Fruit fly (Drosophila melanogaster): ENCODE results near the gene CG10195.
A peak's percentile ranks its signal among the peaks of the same experiment; 100 is the strongest.

CG10195 gene

dm6 chr2L:19492934-19493686 is 8.6 kb upstream of the CG10195 start, which contains the start of the genes swm and Ctu2 (continued):
- TF ChIP-seq pan (optimal IDR thresholded peaks at IDR 0.05) (no peak), lola (GFP tag; optimal IDR thresholded peaks at IDR 0.05) (no peak)

DNA sequence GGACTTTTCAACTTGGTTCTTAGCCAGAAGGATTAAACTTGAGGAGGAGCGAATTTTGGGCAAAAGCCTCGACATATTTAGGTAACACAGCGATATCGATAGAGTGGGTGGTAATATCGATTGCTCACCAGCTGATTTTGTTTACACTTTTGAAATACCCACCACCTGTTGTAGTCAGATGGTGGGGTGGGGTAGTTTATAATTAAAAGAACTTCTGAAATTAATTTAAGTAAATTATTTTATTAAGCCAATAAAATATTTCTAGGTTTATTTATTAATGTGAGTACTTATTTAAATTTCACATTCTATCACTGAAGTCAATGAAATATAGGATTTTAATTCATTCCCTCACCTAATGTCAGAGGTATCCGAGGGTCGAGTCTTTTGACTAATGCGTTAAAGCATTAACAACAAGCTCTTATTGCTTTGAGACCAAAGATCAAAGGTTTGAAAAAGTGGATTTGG is 5.5 kb upstream of the CG10195 start, which contains the start of the genes CG10194 and CG18094:
Gene CG10194, minus strand, starts transcription at position 108 of the 465 bp plus-strand sequence.
Gene CG18094, plus strand, starts transcription at position 266 of the 465 bp plus-strand sequence.
- TF ChIP-seq Hr83 (GFP tag; optimal IDR thresholded peaks at IDR 0.05; ENCODE audit: poor library complexity, severe bottlenecking), result peak; percentile 3
- TF ChIP-seq CG9705 (GFP tag; optimal IDR thresholded peaks at IDR 0.05), result no peak
- TF ChIP-seq Jra (GFP tag; optimal IDR thresholded peaks at IDR 0.05), result no peak
- peak in 1 of 2 experiments; percentile 73 for TF ChIP-seq foxo (GFP tag; optimal IDR thresholded peaks at IDR 0.05)
- no peak for TF ChIP-seq GATAd (GFP tag; optimal IDR thresholded peaks at IDR 0.05)
- no peak for TF ChIP-seq Hnf4 (GFP tag; optimal IDR thresholded peaks at IDR 0.05)
- peak; percentile 51 for TF ChIP-seq Sp1 (GFP tag; optimal IDR thresholded peaks at IDR 0.05)
- no peak for TF ChIP-seq sage (GFP tag; optimal IDR thresholded peaks at IDR 0.05)
- peak; percentile 43 for TF ChIP-seq ey (GFP tag; optimal IDR thresholded peaks at IDR 0.05)
- TF ChIP-seq h (GFP tag; optimal IDR thresholded peaks at IDR 0.05), result peak; percentile 77
- peak; percentile 58 for TF ChIP-seq psq (GFP tag; optimal IDR thresholded peaks at IDR 0.05)
- peak; percentile 74 for TF ChIP-seq OdsH (GFP tag; optimal IDR thresholded peaks at IDR 0.05)
- no peak for TF ChIP-seq dl (GFP tag; optimal IDR thresholded peaks at IDR 0.05; ENCODE audit: insufficient read depth in 1 of 2, partially characterized antibody in 2 of 2)
- peak; percentile 51 for TF ChIP-seq HLH106 (tag; optimal IDR thresholded peaks at IDR 0.05)
- TF ChIP-seq Dif (GFP tag; optimal IDR thresholded peaks at IDR 0.05; ENCODE audit: partially characterized antibody), result no peak
- TF ChIP-seq N (GFP tag; optimal IDR thresholded peaks at IDR 0.05), result no peak
- TF ChIP-seq Abd-B (GFP tag; optimal IDR thresholded peaks at IDR 0.05), result no peak
- TF ChIP-seq rgr (GFP tag; optimal IDR thresholded peaks at IDR 0.05), result peak; percentile 83
- TF ChIP-seq Vsx2 (GFP tag; optimal IDR thresholded peaks at IDR 0.05; ENCODE audit: partially characterized antibody), result no peak
- TF ChIP-seq tai (GFP tag; optimal IDR thresholded peaks at IDR 0.05), result no peak
- no peak for TF ChIP-seq pan (optimal IDR thresholded peaks at IDR 0.05)

DNA sequence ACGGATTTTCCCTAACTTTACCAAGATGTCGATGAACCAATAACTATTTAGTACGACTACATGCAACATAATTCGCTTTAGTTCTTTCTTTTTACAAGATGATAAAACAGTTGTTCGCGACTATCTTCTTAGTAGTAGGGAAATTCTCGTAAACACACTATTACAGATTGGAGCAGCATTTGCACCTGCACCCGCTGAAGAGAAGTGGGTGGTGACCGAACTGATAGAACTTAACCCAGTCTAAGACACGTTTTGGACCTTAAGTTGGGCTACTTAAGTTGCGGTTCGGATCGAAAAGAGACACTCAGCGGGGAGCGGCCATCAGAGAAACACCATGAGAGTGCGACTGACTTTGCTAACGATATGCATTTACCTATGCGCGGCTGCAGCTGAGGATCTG is 2.7 kb upstream of the CG10195 start, which contains the start of gene CG13083:
Gene CG13083, plus strand, starts transcription at position 301 of the 400 bp plus-strand sequence.
- TF ChIP-seq CrebA (GFP tag; optimal IDR thresholded peaks at IDR 0.05; ENCODE audit: borderline replicate concordance), result no peak
- TF ChIP-seq Hnf4 (GFP tag; optimal IDR thresholded peaks at IDR 0.05), result no peak
- TF ChIP-seq sv (GFP tag; optimal IDR thresholded peaks at IDR 0.05), result no peak
- TF ChIP-seq psq (GFP tag; optimal IDR thresholded peaks at IDR 0.05), result no peak

- TF ChIP-seq Dif (GFP tag; optimal IDR thresholded peaks at IDR 0.05; ENCODE audit: partially characterized antibody), result no peak
- no peak for TF ChIP-seq jim (GFP tag; optimal IDR thresholded peaks at IDR 0.05)
- TF ChIP-seq Hr78 (GFP tag; optimal IDR thresholded peaks at IDR 0.05), result no peak
- TF ChIP-seq dsf (GFP tag; optimal IDR thresholded peaks at IDR 0.05; ENCODE audit: borderline replicate concordance), result no peak
- TF ChIP-seq Dfd (GFP tag; optimal IDR thresholded peaks at IDR 0.05), result peak; percentile 95
- no peak for TF ChIP-seq Jra (GFP tag; optimal IDR thresholded peaks at IDR 0.05)
- no peak for TF ChIP-seq OdsH (GFP tag; optimal IDR thresholded peaks at IDR 0.05)
- no peak for TF ChIP-seq CG32264 (GFP tag; optimal IDR thresholded peaks at IDR 0.05)
- TF ChIP-seq psq (GFP tag; optimal IDR thresholded peaks at IDR 0.05), result no peak
Measured at dm6 chr2L:19480406-19481334, 3.8 kb downstream of the CG10195 start.

Data from whole organism, wandering third instar larva.